Fruit fly (Drosophila melanogaster) whole organism, embryonic: ENCODE data around the gene CG8112.

Source experiments
- C15 ChIP-seq: fragments of 200-800 bp; sonication (Bioruptor generic); IDR thresholded peaks from 3 replicates; pipeline ENCODE4 v1.3.6; 2022; ENCODE audit warnings: missing biosample characterization, missing genetic modification characterization
- CG10274 ChIP-seq: fragments of 200-800 bp; sonication (Bioruptor generic); optimal IDR thresholded peaks from 3 replicates; lab custom pipeline; 2017; ENCODE audit warnings: missing biosample characterization, mild to moderate bottlenecking, missing genetic modification characterization
- CG10959 ChIP-seq: fragments of 200-800 bp; sonication (Bioruptor generic); IDR thresholded peaks from 2 replicates; pipeline ENCODE4 v1.3.6; 2022; ENCODE audit warnings: missing biosample characterization, missing genetic modification characterization
- CG10979 ChIP-seq: fragments of 200-800 bp; sonication (Bioruptor generic); optimal IDR thresholded peaks from 2 replicates; lab custom pipeline; 2018; ENCODE audit warnings: missing biosample characterization, mild to moderate bottlenecking, missing genetic modification characterization, moderate library complexity
- CG11093 ChIP-seq: fragments of 200-800 bp; sonication (Bioruptor generic); IDR thresholded peaks from 3 replicates; pipeline ENCODE4 v1.3.6; 2022; ENCODE audit warnings: missing biosample characterization, missing genetic modification characterization
- CG12155 ChIP-seq: fragments of 200-800 bp; sonication (Bioruptor generic); optimal IDR thresholded peaks from 3 replicates; lab custom pipeline; 2016; ENCODE audit warnings: missing biosample characterization, missing genetic modification characterization
- CG13287 ChIP-seq: fragments of 200-800 bp; sonication (Bioruptor generic); IDR thresholded peaks from 2 replicates; pipeline ENCODE4 v1.3.6; 2022; ENCODE audit warnings: missing biosample characterization, missing genetic modification characterization; ENCODE audit not compliant: partially characterized antibody
- CG18476 ChIP-seq: fragments of 200-800 bp; sonication (Bioruptor generic); optimal IDR thresholded peaks from 2 replicates; lab custom pipeline; 2016; ENCODE audit warnings: missing biosample characterization, mild to moderate bottlenecking, missing genetic modification characterization
- CG2129 ChIP-seq: fragments of 200-800 bp; sonication (Bioruptor generic); IDR thresholded peaks from 2 replicates; pipeline ENCODE4 v1.3.6; 2022; ENCODE audit warnings: missing biosample characterization, missing genetic modification characterization; ENCODE audit not compliant: partially characterized antibody
- CG2202 ChIP-seq: fragments of 200-800 bp; sonication (Bioruptor generic); optimal IDR thresholded peaks from 2 replicates; lab custom pipeline; 2018; ENCODE audit warnings: missing biosample characterization, mild to moderate bottlenecking, missing genetic modification characterization
- CG31388 ChIP-seq: fragments of 200-800 bp; sonication (Bioruptor generic); optimal IDR thresholded peaks from 2 replicates; lab custom pipeline; 2016; ENCODE audit warnings: missing biosample characterization, missing genetic modification characterization
- CG33557 ChIP-seq: fragments of 200-800 bp; sonication (Bioruptor generic); optimal IDR thresholded peaks from 2 replicates; lab custom pipeline; 2019; ENCODE audit warnings: missing biosample characterization, mild to moderate bottlenecking, missing genetic modification characterization, moderate library complexity
- CG34376 ChIP-seq: fragments of 200-800 bp; sonication (Bioruptor generic); optimal IDR thresholded peaks from 2 replicates; lab custom pipeline; 2018; ENCODE audit warnings: missing biosample characterization, mild to moderate bottlenecking, missing genetic modification characterization
- CG3726 ChIP-seq: fragments of 200-800 bp; sonication (Bioruptor generic); IDR thresholded peaks from 3 replicates; pipeline ENCODE4, ENCODE4 v1.3.6; 2022; ENCODE audit warnings: missing biosample characterization, missing genetic modification characterization
- CG6683 ChIP-seq: fragments of 200-800 bp; sonication (Bioruptor generic); optimal IDR thresholded peaks from 2 replicates; lab custom pipeline; 2017; ENCODE audit warnings: missing biosample characterization, mild to moderate bottlenecking, missing genetic modification characterization, missing genetic modification reagents
- CG8089 ChIP-seq: fragments of 200-800 bp; sonication (Bioruptor generic); optimal IDR thresholded peaks from 3 replicates; lab custom pipeline; 2016; ENCODE audit warnings: missing biosample characterization, missing genetic modification characterization
- CG8924 ChIP-seq: fragments of 200-800 bp; optimal IDR thresholded peaks from 3 replicates; lab custom pipeline; 2019; ENCODE audit warnings: missing biosample characterization, mild to moderate bottlenecking, missing genetic modification characterization, moderate library complexity
- CG9727 ChIP-seq: fragments of 200-800 bp; sonication (Bioruptor generic); optimal IDR thresholded peaks from 3 replicates; lab custom pipeline; 2017; ENCODE audit warnings: missing biosample characterization, mild to moderate bottlenecking, missing genetic modification characterization
- CHES-1-like ChIP-seq: fragments of 200-800 bp; sonication (Bioruptor generic); optimal IDR thresholded peaks from 2 replicates; lab custom pipeline; 2016; ENCODE audit warnings: missing biosample characterization, missing genetic modification characterization
- D19A ChIP-seq: fragments of 200-800 bp; optimal IDR thresholded peaks from 3 replicates; lab custom pipeline; 2019; ENCODE audit warnings: missing biosample characterization, mild to moderate bottlenecking, missing genetic modification characterization, moderate library complexity
- Dip2 ChIP-seq: fragments of 200-800 bp; sonication (Bioruptor generic); IDR thresholded peaks from 2 replicates; pipeline ENCODE4 v1.3.6; 2022; ENCODE audit warnings: missing biosample characterization, missing genetic modification characterization
- Fer2 ChIP-seq: fragments of 200-800 bp; sonication (Bioruptor generic); optimal IDR thresholded peaks from 2 replicates; lab custom pipeline; 2018; ENCODE audit warnings: missing biosample characterization, mild to moderate bottlenecking, missing genetic modification characterization, moderate library complexity
- GATAe ChIP-seq: fragments of 200-800 bp; sonication (Bioruptor generic); conservative IDR thresholded peaks from 2 replicates; pipeline ENCODE4 v1.3.6; 2022; ENCODE audit warnings: missing biosample characterization, missing genetic modification characterization
- HmgZ ChIP-seq: fragments of 200-800 bp; sonication (Bioruptor generic); optimal IDR thresholded peaks from 2 replicates; lab custom pipeline; 2018; ENCODE audit warnings: missing biosample characterization, mild to moderate bottlenecking, missing genetic modification characterization
- Hmr ChIP-seq: fragments of 200-800 bp; sonication (Bioruptor generic); optimal IDR thresholded peaks from 3 replicates; lab custom pipeline; 2017; ENCODE audit warnings: mild to moderate bottlenecking, missing biosample characterization, missing genetic modification reagents, missing genetic modification characterization
- MTF-1 ChIP-seq: fragments of 200-800 bp; sonication (Bioruptor generic); optimal IDR thresholded peaks from 2 replicates; lab custom pipeline; 2018; ENCODE audit warnings: missing biosample characterization, mild to moderate bottlenecking, missing genetic modification characterization, borderline replicate concordance
- Sry-β ChIP-seq: fragments of 200-800 bp; sonication (Bioruptor generic); optimal IDR thresholded peaks from 2 replicates; lab custom pipeline; 2018; ENCODE audit warnings: missing biosample characterization, mild to moderate bottlenecking, missing genetic modification characterization, moderate library complexity
- ab ChIP-seq: fragments of 200-800 bp; sonication (Bioruptor generic); optimal IDR thresholded peaks from 2 replicates; lab custom pipeline; 2016; ENCODE audit warnings: missing biosample characterization, missing genetic modification characterization
- abd-A ChIP-seq: fragments of 200-800 bp; sonication (Bioruptor generic); optimal IDR thresholded peaks from 3 replicates; lab custom pipeline; 2019; ENCODE audit warnings: missing biosample characterization, mild to moderate bottlenecking, missing genetic modification characterization, moderate library complexity
- amos ChIP-seq: fragments of 200-800 bp; sonication (Bioruptor generic); IDR thresholded peaks from 2 replicates; pipeline ENCODE4 v1.3.6; 2022; ENCODE audit warnings: missing biosample characterization, missing genetic modification characterization; ENCODE audit not compliant: partially characterized antibody
- ap ChIP-seq: fragments of 200-800 bp; sonication (Bioruptor generic); IDR thresholded peaks from 2 replicates; pipeline ENCODE4 v1.3.6; 2022; ENCODE audit warnings: missing biosample characterization, missing genetic modification characterization
- bbx ChIP-seq: fragments of 200-800 bp; sonication (Bioruptor generic); IDR thresholded peaks from 2 replicates; pipeline ENCODE4 v1.3.6; 2022; ENCODE audit warnings: missing biosample characterization, missing genetic modification characterization; ENCODE audit not compliant: partially characterized antibody
- bcd ChIP-seq: fragments of 200-800 bp; sonication (Bioruptor generic); optimal IDR thresholded peaks from 2 replicates; lab custom pipeline; 2017; ENCODE audit warnings: missing biosample characterization, mild to moderate bottlenecking, missing genetic modification characterization
- bowl ChIP-seq: fragments of 200-800 bp; sonication (Bioruptor generic); IDR thresholded peaks from 2 replicates; pipeline ENCODE4 v1.3.6; 2022; ENCODE audit warnings: missing biosample characterization, missing genetic modification characterization
- br ChIP-seq: fragments of >200 bp; optimal IDR thresholded peaks from 2 replicates; lab custom pipeline; 2017
- chif ChIP-seq, 2 experiments: fragments of 200-800 bp; sonication (Bioruptor generic); optimal IDR thresholded peaks; 3 replicates each; lab custom pipeline; 2016; ENCODE audit warnings: missing biosample characterization in 2 of 2, missing genetic modification characterization in 2 of 2
- ci ChIP-seq: fragments of 200-800 bp; sonication (Bioruptor generic); IDR thresholded peaks from 3 replicates; pipeline ENCODE4 v1.3.6; 2022; ENCODE audit warnings: missing biosample characterization, missing genetic modification characterization
- dysf ChIP-seq: fragments of 200-800 bp; sonication (Bioruptor generic); IDR thresholded peaks from 3 replicates; pipeline ENCODE4 v1.3.6; 2022; ENCODE audit warnings: missing biosample characterization, missing genetic modification characterization
- esg ChIP-seq: fragments of 200-800 bp; sonication (Bioruptor generic); conservative IDR thresholded peaks from 2 replicates; pipeline ENCODE4 v1.3.6; 2022; ENCODE audit warnings: missing biosample characterization, missing genetic modification characterization
- eve ChIP-seq, 2 experiments: fragments of >200 bp; optimal IDR thresholded peaks; 2 replicates each; lab custom pipeline; 2017; ENCODE audit warnings: missing biosample characterization in 2 of 2, missing genetic modification characterization in 2 of 2
- ftz-f1 ChIP-seq: fragments of 200-800 bp; sonication (Bioruptor generic); optimal IDR thresholded peaks from 2 replicates; lab custom pipeline; 2016; ENCODE audit warnings: missing biosample characterization, missing genetic modification characterization
- fu2 ChIP-seq: fragments of 200-800 bp; sonication (Bioruptor generic); optimal IDR thresholded peaks from 2 replicates; lab custom pipeline; 2016; ENCODE audit warnings: missing biosample characterization, missing genetic modification characterization
- hth ChIP-seq: fragments of >200 bp; optimal IDR thresholded peaks from 2 replicates; lab custom pipeline; 2017; ENCODE audit warnings: inconsistent platforms
- oc ChIP-seq: fragments of 200-800 bp; sonication (Bioruptor generic); optimal IDR thresholded peaks from 2 replicates; lab custom pipeline; 2018; ENCODE audit warnings: missing biosample characterization, mild to moderate bottlenecking, missing genetic modification characterization, moderate library complexity
- phol ChIP-seq: fragments of 200-800 bp; sonication (Bioruptor generic); optimal IDR thresholded peaks from 3 replicates; lab custom pipeline; 2018; ENCODE audit warnings: missing biosample characterization, mild to moderate bottlenecking, missing genetic modification characterization, moderate library complexity
- sc ChIP-seq, 3 experiments: fragments of >200 bp in 2 of 3; fragments of 200-800 bp in 1 of 3; sonication (Bioruptor generic) in 1 of 3; optimal IDR thresholded peaks; 2 replicates in 2 of 3; 3 replicates in 1 of 3; lab custom pipeline; 2017; ENCODE audit warnings: mild to moderate bottlenecking in 1 of 3, missing biosample characterization in 1 of 3, missing genetic modification characterization in 1 of 3, missing genetic modification reagents in 1 of 3
- schlank ChIP-seq: fragments of 200-800 bp; sonication (Bioruptor generic); optimal IDR thresholded peaks from 2 replicates; lab custom pipeline; 2018; ENCODE audit warnings: missing biosample characterization, mild to moderate bottlenecking, missing genetic modification characterization
- scrt ChIP-seq: fragments of 200-800 bp; sonication (Bioruptor generic); optimal IDR thresholded peaks from 2 replicates; lab custom pipeline; 2018; ENCODE audit warnings: missing biosample characterization, mild to moderate bottlenecking, missing genetic modification characterization, moderate library complexity
- slp2 ChIP-seq: fragments of 200-800 bp; sonication (Bioruptor generic); optimal IDR thresholded peaks from 2 replicates; lab custom pipeline; 2016; ENCODE audit warnings: missing biosample characterization, missing genetic modification characterization
- sug ChIP-seq: fragments of 200-800 bp; optimal IDR thresholded peaks from 2 replicates; lab custom pipeline; 2019; ENCODE audit warnings: missing biosample characterization, mild to moderate bottlenecking, missing genetic modification characterization, moderate library complexity
- toy ChIP-seq: fragments of 200-800 bp; sonication (Bioruptor generic); IDR thresholded peaks from 2 replicates; pipeline ENCODE4 v1.3.6; 2022; ENCODE audit warnings: missing biosample characterization, missing genetic modification characterization
- ttk ChIP-seq: fragments of 200-800 bp; sonication (Bioruptor generic); IDR thresholded peaks from 2 replicates; pipeline ENCODE4 v2.1.2; 2022; ENCODE audit warnings: missing biosample characterization, missing genetic modification characterization

CG8112 gene

dm6 chr3R:8712722-8713131 is at the start of gene CG8112:
TSS of gene CG8112 (plus strand) at chr3R:8712933.
- TF ChIP-seq hth (lab: Kevin White, UChicago), result no peak
- TF ChIP-seq br, result no peak
- no peak for TF ChIP-seq CG34376 (GFP tag; lab: Kevin White, UChicago)
- no peak for TF ChIP-seq ab (GFP tag; lab: Kevin White, UChicago)
- no peak for TF ChIP-seq slp2
- no peak for TF ChIP-seq Sry-β (GFP tag; lab: Kevin White, UChicago)
- no peak for TF ChIP-seq CG11093 (GFP tag; lab: Robert Waterston, UW)
- TF ChIP-seq CG10979, result peak; percentile 11
- TF ChIP-seq D19A (tag; lab: Kevin White, UChicago), result no peak
- TF ChIP-seq toy (GFP tag; lab: Robert Waterston, UW), result no peak
- TF ChIP-seq fu2 (GFP tag; lab: Kevin White, UChicago), result no peak
- TF ChIP-seq CG33557 (GFP tag; lab: Kevin White, UChicago), result no peak
- TF ChIP-seq CG12155 (GFP tag; lab: Kevin White, UChicago), result no peak
- TF ChIP-seq CG2129 (GFP tag; lab: Robert Waterston, UW), result no peak
- no peak for TF ChIP-seq CG3726 (GFP tag; lab: Robert Waterston, UW)
- peak; percentile 28 for TF ChIP-seq CG9727 (GFP tag; lab: Kevin White, UChicago)
- TF ChIP-seq CG10274 (GFP tag; lab: Kevin White, UChicago), result no peak
- TF ChIP-seq CG13287 (GFP tag; lab: Robert Waterston, UW), result no peak
- TF ChIP-seq dysf (GFP tag; lab: Robert Waterston, UW), result no peak
- TF ChIP-seq eve (GFP tag; optimal IDR thresholded peaks at IDR 0.05; lab: Kevin White, UChicago), result no peak
- TF ChIP-seq esg (GFP tag; lab: Robert Waterston, UW), result no peak
- no peak for TF ChIP-seq amos (GFP tag; lab: Robert Waterston, UW)
- TF ChIP-seq abd-A, result no peak
- no peak for TF ChIP-seq ci
- no peak for TF ChIP-seq CHES-1-like (GFP tag; lab: Kevin White, UChicago)
- no peak for TF ChIP-seq bbx (GFP tag; lab: Robert Waterston, UW)
- TF ChIP-seq ftz-f1 (GFP tag; lab: Kevin White, UChicago), result no peak
- TF ChIP-seq CG10959 (GFP tag; lab: Robert Waterston, UW), result no peak
- peak; percentile 44 for TF ChIP-seq CG8924
- no peak for TF ChIP-seq MTF-1 (GFP tag; lab: Kevin White, UChicago)
- TF ChIP-seq CG2202, result no peak
- TF ChIP-seq CG8089 (GFP tag; lab: Kevin White, UChicago), result no peak
- no peak for TF ChIP-seq bowl (GFP tag; lab: Robert Waterston, UW)
- peak; percentile 16 for TF ChIP-seq bcd (GFP tag; lab: Kevin White, UChicago)
- TF ChIP-seq C15 (GFP tag; lab: Robert Waterston, UW), result no peak
- TF ChIP-seq CG18476 (GFP tag; lab: Kevin White, UChicago), result no peak
- no peak for TF ChIP-seq HmgZ (tag; lab: Kevin White, UChicago)
- no peak for TF ChIP-seq ttk (GFP tag; lab: Robert Waterston, UW)
- TF ChIP-seq Hmr (GFP tag; lab: Kevin White, UChicago), result peak; percentile 46
- TF ChIP-seq schlank (tag; lab: Kevin White, UChicago), result no peak
- no peak for TF ChIP-seq sug
- no peak for TF ChIP-seq CG31388 (GFP tag; lab: Kevin White, UChicago)
- no peak for TF ChIP-seq GATAe (GFP tag; lab: Robert Waterston, UW)
- TF ChIP-seq scrt (GFP tag; lab: Kevin White, UChicago), result no peak
- no peak for TF ChIP-seq phol
- no peak for TF ChIP-seq sc (optimal IDR thresholded peaks at IDR 0.05; lab: Kevin White, UChicago)
- TF ChIP-seq sc (GFP tag; optimal IDR thresholded peaks at IDR 0.05; lab: Kevin White, UChicago), result no peak
- no peak for TF ChIP-seq oc (tag; lab: Kevin White, UChicago)
- 0 out of 2 replicates have a peak, but pooled peaks have one; percentile 13 for TF ChIP-seq ap (GFP tag; lab: Robert Waterston, UW)
- no peak for TF ChIP-seq Fer2 (tag; lab: Kevin White, UChicago)
- no peak for TF ChIP-seq Dip2 (GFP tag; lab: Robert Waterston, UW)
- TF ChIP-seq chif (GFP tag; optimal IDR thresholded peaks at IDR 0.05; lab: Kevin White, UChicago), result no peak
- TF ChIP-seq CG6683 (GFP tag; lab: Kevin White, UChicago), result no peak
